Worm (Caenorhabditis elegans): ENCODE data around the gene zmp-6.

DNA sequence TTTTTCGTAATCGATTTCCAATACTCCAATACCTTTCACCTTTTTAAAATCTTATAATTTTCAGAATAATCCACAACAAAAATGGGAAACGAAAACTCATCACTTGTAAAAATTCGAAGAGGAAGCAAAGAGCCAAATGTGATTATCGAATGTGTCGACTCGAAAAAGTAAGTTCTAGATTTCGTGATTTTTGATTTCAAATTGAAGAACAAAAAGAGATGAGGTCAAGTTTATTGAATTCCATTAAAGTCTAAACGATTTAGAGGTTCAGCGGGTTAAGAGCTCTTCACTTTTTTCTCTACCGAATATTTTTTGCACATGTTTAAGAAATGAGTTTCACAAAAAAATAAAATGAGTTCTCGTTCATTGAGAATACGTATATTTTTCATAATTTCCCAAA lies 11.3 kb upstream of the zmp-6 start, which contains the start of gene B0361.4:
- TF ChIP-seq ceh-8 (GFP tag; optimal IDR thresholded peaks at IDR 0.05): no peak
- no peak for TF ChIP-seq zag-1 (tag; optimal IDR thresholded peaks at IDR 0.05)
- no peak for TF ChIP-seq lin-15B (tag; optimal IDR thresholded peaks at IDR 0.05)
- TF ChIP-seq nhr-237 (tag; optimal IDR thresholded peaks at IDR 0.05): no peak
- no peak for TF ChIP-seq lin-39 (tag; optimal IDR thresholded peaks at IDR 0.05)
- TF ChIP-seq tbx-2 (tag; optimal IDR thresholded peaks at IDR 0.05): no peak
- TF ChIP-seq aha-1 (tag; optimal IDR thresholded peaks at IDR 0.05): no peak
- no peak for TF ChIP-seq lsy-2 (tag; optimal IDR thresholded peaks at IDR 0.05)
- no peak for TF ChIP-seq nhr-76 (tag; optimal IDR thresholded peaks at IDR 0.05)
- TF ChIP-seq elt-3 (tag; optimal IDR thresholded peaks at IDR 0.05): no peak

Data from whole organism, L1 larva.